Fruit fly (Drosophila melanogaster) whole organism, embryonic: Measurements from ENCODE around the gene CG5107.

Experiments
- Abd-B ChIP-seq: fragments of 200-800 bp; sonication (Bioruptor generic); optimal IDR thresholded peaks from 2 replicates; lab custom pipeline; 2018; ENCODE audit warnings: missing biosample characterization, mild to moderate bottlenecking, missing genetic modification characterization, moderate library complexity
- CG10543 ChIP-seq: fragments of 200-800 bp; sonication (Bioruptor generic); optimal IDR thresholded peaks from 3 replicates; lab custom pipeline; 2017; ENCODE audit warnings: missing biosample characterization, mild to moderate bottlenecking, missing genetic modification characterization, moderate library complexity
- CG11093 ChIP-seq: fragments of 200-800 bp; sonication (Bioruptor generic); IDR thresholded peaks from 3 replicates; pipeline ENCODE4 v1.3.6; 2022; ENCODE audit warnings: missing biosample characterization, missing genetic modification characterization
- CG12155 ChIP-seq: fragments of 200-800 bp; sonication (Bioruptor generic); optimal IDR thresholded peaks from 3 replicates; lab custom pipeline; 2016; ENCODE audit warnings: missing biosample characterization, missing genetic modification characterization
- CG14860 ChIP-seq: fragments of 200-800 bp; sonication (Bioruptor generic); IDR thresholded peaks from 3 replicates; pipeline ENCODE4 v1.3.6; 2022; ENCODE audit warnings: missing biosample characterization, missing genetic modification characterization; ENCODE audit not compliant: partially characterized antibody
- CG15696 ChIP-seq: fragments of 200-800 bp; sonication (Bioruptor generic); optimal IDR thresholded peaks from 2 replicates; lab custom pipeline; 2019; ENCODE audit warnings: missing biosample characterization, mild to moderate bottlenecking, missing genetic modification characterization, moderate library complexity
- CG1603 ChIP-seq: fragments of 200-800 bp; sonication (Bioruptor generic); optimal IDR thresholded peaks from 2 replicates; lab custom pipeline; 2019; ENCODE audit warnings: missing biosample characterization, mild to moderate bottlenecking, missing genetic modification characterization, moderate library complexity
- CG1647 ChIP-seq: fragments of 200-800 bp; sonication (Bioruptor generic); optimal IDR thresholded peaks from 3 replicates; lab custom pipeline; 2016; ENCODE audit warnings: missing biosample characterization, missing genetic modification characterization
- CG17912 ChIP-seq: fragments of 200-800 bp; sonication (Bioruptor generic); optimal IDR thresholded peaks from 2 replicates; lab custom pipeline; 2018; ENCODE audit warnings: missing biosample characterization, mild to moderate bottlenecking, missing genetic modification characterization
- CG2202 ChIP-seq: fragments of 200-800 bp; sonication (Bioruptor generic); optimal IDR thresholded peaks from 2 replicates; lab custom pipeline; 2018; ENCODE audit warnings: missing biosample characterization, mild to moderate bottlenecking, missing genetic modification characterization
- CG31224 ChIP-seq: fragments of 200-800 bp; sonication (Bioruptor generic); IDR thresholded peaks from 2 replicates; pipeline ENCODE4 v1.3.6; 2022; ENCODE audit warnings: missing biosample characterization, missing genetic modification characterization
- CG6689 ChIP-seq: fragments of 200-800 bp; sonication (Bioruptor generic); IDR thresholded peaks from 2 replicates; pipeline ENCODE4 v1.3.6; 2022; ENCODE audit warnings: missing biosample characterization, missing genetic modification characterization
- CG8388 ChIP-seq: fragments of 200-800 bp; sonication (Bioruptor generic); optimal IDR thresholded peaks from 2 replicates; lab custom pipeline; 2019; ENCODE audit warnings: missing biosample characterization, mild to moderate bottlenecking, missing genetic modification characterization, moderate library complexity
- CkIIα-i1 ChIP-seq: fragments of 200-800 bp; sonication (Bioruptor generic); IDR thresholded peaks from 2 replicates; pipeline ENCODE4 v1.3.6; 2022; ENCODE audit warnings: missing biosample characterization, missing genetic modification characterization
- Dbx ChIP-seq: fragments of 200-800 bp; sonication (Bioruptor generic); IDR thresholded peaks from 3 replicates; pipeline ENCODE4 v1.3.6; 2022; ENCODE audit warnings: missing biosample characterization, missing genetic modification characterization
- Drgx ChIP-seq: fragments of 200-800 bp; sonication (Bioruptor generic); IDR thresholded peaks from 2 replicates; pipeline ENCODE4 v1.3.6; 2022; ENCODE audit warnings: missing biosample characterization, missing genetic modification characterization
- ERR ChIP-seq: fragments of 200-800 bp; sonication (Bioruptor generic); optimal IDR thresholded peaks from 2 replicates; lab custom pipeline; 2016; ENCODE audit warnings: missing biosample characterization, missing genetic modification characterization
- Elba2 ChIP-seq: fragments of 200-800 bp; sonication (Bioruptor generic); optimal IDR thresholded peaks from 3 replicates; lab custom pipeline; 2016; ENCODE audit warnings: missing biosample characterization, missing genetic modification characterization
- Fer2 ChIP-seq: fragments of 200-800 bp; sonication (Bioruptor generic); optimal IDR thresholded peaks from 2 replicates; lab custom pipeline; 2018; ENCODE audit warnings: missing biosample characterization, mild to moderate bottlenecking, missing genetic modification characterization, moderate library complexity
- Fer3 ChIP-seq: fragments of 200-800 bp; sonication (Bioruptor generic); optimal IDR thresholded peaks from 2 replicates; lab custom pipeline; 2018; ENCODE audit warnings: missing biosample characterization, mild to moderate bottlenecking, missing genetic modification characterization, moderate library complexity
- Hand ChIP-seq: fragments of 200-800 bp; sonication (Bioruptor generic); optimal IDR thresholded peaks from 2 replicates; lab custom pipeline; 2017; ENCODE audit warnings: mild to moderate bottlenecking, missing biosample characterization, missing genetic modification reagents, missing genetic modification characterization
- Hr78 ChIP-seq, 2 experiments: fragments of 200-800 bp in 1 of 2; fragments of >200 bp in 1 of 2; sonication (Bioruptor generic) in 1 of 2; optimal IDR thresholded peaks; 2 replicates each; lab custom pipeline; 2017 to 2019; ENCODE audit warnings: missing biosample characterization in 2 of 2, missing genetic modification characterization in 2 of 2, mild to moderate bottlenecking in 1 of 2, moderate library complexity in 1 of 2
- Lim3 ChIP-seq: fragments of 200-800 bp; sonication (Bioruptor generic); IDR thresholded peaks from 2 replicates; pipeline ENCODE4 v1.3.6; 2022; ENCODE audit warnings: missing biosample characterization, missing genetic modification characterization
- NFAT ChIP-seq: fragments of 200-800 bp; sonication (Bioruptor generic); IDR thresholded peaks from 2 replicates; pipeline ENCODE4 v1.3.6; 2022; ENCODE audit warnings: missing biosample characterization, missing genetic modification characterization
- Nf-YB ChIP-seq: fragments of 200-800 bp; sonication (Bioruptor generic); optimal IDR thresholded peaks from 3 replicates; lab custom pipeline; 2019; ENCODE audit warnings: missing biosample characterization, mild to moderate bottlenecking, missing genetic modification characterization, moderate library complexity
- Sry-δ ChIP-seq: fragments of 200-800 bp; sonication (Bioruptor generic); optimal IDR thresholded peaks from 2 replicates; lab custom pipeline; 2016; ENCODE audit warnings: missing biosample characterization, missing genetic modification characterization
- Ssrp ChIP-seq: fragments of 200-800 bp; sonication (Bioruptor generic); optimal IDR thresholded peaks from 2 replicates; lab custom pipeline; 2018; ENCODE audit warnings: missing biosample characterization, mild to moderate bottlenecking, missing genetic modification characterization, moderate library complexity
- TFAM ChIP-seq: fragments of 200-800 bp; sonication (Bioruptor generic); optimal IDR thresholded peaks from 2 replicates; lab custom pipeline; 2017; ENCODE audit warnings: missing biosample characterization, missing genetic modification characterization, inconsistent platforms
- Usf ChIP-seq: fragments of 200-800 bp; sonication (Bioruptor generic); optimal IDR thresholded peaks from 2 replicates; lab custom pipeline; 2017; ENCODE audit warnings: missing genotype, missing biosample characterization, missing genetic modification characterization
- Xrp1 ChIP-seq: fragments of 200-800 bp; sonication (Bioruptor generic); IDR thresholded peaks from 2 replicates; pipeline ENCODE4 v1.3.6; 2022; ENCODE audit warnings: missing biosample characterization, missing genetic modification characterization
- amos ChIP-seq: fragments of 200-800 bp; sonication (Bioruptor generic); IDR thresholded peaks from 2 replicates; pipeline ENCODE4 v1.3.6; 2022; ENCODE audit warnings: missing biosample characterization, missing genetic modification characterization; ENCODE audit not compliant: partially characterized antibody
- ash1 ChIP-seq: fragments of 200-800 bp; sonication (Bioruptor generic); optimal IDR thresholded peaks from 2 replicates; lab custom pipeline; 2018; ENCODE audit warnings: missing biosample characterization, mild to moderate bottlenecking, missing genetic modification characterization
- az2 ChIP-seq: fragments of 200-800 bp; sonication (Bioruptor generic); optimal IDR thresholded peaks from 3 replicates; lab custom pipeline; 2016; ENCODE audit warnings: missing biosample characterization, missing genetic modification characterization
- caup ChIP-seq: fragments of 200-800 bp; sonication (Bioruptor generic); optimal IDR thresholded peaks from 3 replicates; lab custom pipeline; 2017; ENCODE audit warnings: missing biosample characterization, mild to moderate bottlenecking, missing genetic modification characterization, moderate library complexity; ENCODE audit not compliant: severe bottlenecking
- dysf ChIP-seq: fragments of 200-800 bp; sonication (Bioruptor generic); IDR thresholded peaks from 3 replicates; pipeline ENCODE4 v1.3.6; 2022; ENCODE audit warnings: missing biosample characterization, missing genetic modification characterization
- esg ChIP-seq: fragments of 200-800 bp; sonication (Bioruptor generic); conservative IDR thresholded peaks from 2 replicates; pipeline ENCODE4 v1.3.6; 2022; ENCODE audit warnings: missing biosample characterization, missing genetic modification characterization
- gfzf ChIP-seq: fragments of 200-800 bp; sonication (Bioruptor generic); optimal IDR thresholded peaks from 2 replicates; lab custom pipeline; 2016; ENCODE audit warnings: missing biosample characterization, mild to moderate bottlenecking, missing genetic modification characterization, moderate library complexity
- grau ChIP-seq: fragments of 200-800 bp; optimal IDR thresholded peaks from 3 replicates; lab custom pipeline; 2019; ENCODE audit warnings: missing biosample characterization, mild to moderate bottlenecking, missing genetic modification characterization, moderate library complexity
- gt ChIP-seq: fragments of 200-800 bp; sonication (Bioruptor generic); IDR thresholded peaks from 2 replicates; pipeline ENCODE4 v1.3.6; 2022; ENCODE audit warnings: missing biosample characterization, missing genetic modification characterization
- p53 ChIP-seq: fragments of 200-800 bp; sonication (Bioruptor generic); optimal IDR thresholded peaks from 2 replicates; lab custom pipeline; 2016; ENCODE audit warnings: missing biosample characterization, missing genetic modification characterization
- pros ChIP-seq: fragments of 200-800 bp; sonication (Bioruptor generic); optimal IDR thresholded peaks from 3 replicates; lab custom pipeline; 2019; ENCODE audit warnings: missing biosample characterization, mild to moderate bottlenecking, missing genetic modification characterization, moderate library complexity
- sr ChIP-seq: fragments of 200-800 bp; sonication (Bioruptor generic); IDR thresholded peaks from 3 replicates; pipeline ENCODE4 v1.3.6; 2022; ENCODE audit warnings: missing biosample characterization, missing genetic modification characterization
- tna ChIP-seq: fragments of 200-800 bp; sonication (Bioruptor generic); IDR thresholded peaks from 2 replicates; pipeline ENCODE4 v1.3.6; 2022; ENCODE audit warnings: missing biosample characterization, missing genetic modification characterization; ENCODE audit not compliant: partially characterized antibody
- trem ChIP-seq: fragments of 200-800 bp; optimal IDR thresholded peaks from 3 replicates; lab custom pipeline; 2019; ENCODE audit warnings: missing biosample characterization, mild to moderate bottlenecking, missing genetic modification characterization, moderate library complexity
- tup ChIP-seq: fragments of 200-800 bp; sonication (Bioruptor generic); optimal IDR thresholded peaks from 2 replicates; lab custom pipeline; 2016; ENCODE audit warnings: missing biosample characterization, mild to moderate bottlenecking, missing genetic modification characterization, moderate library complexity
- unpg ChIP-seq: fragments of 200-800 bp; sonication (Bioruptor generic); optimal IDR thresholded peaks from 3 replicates; lab custom pipeline; 2018; ENCODE audit warnings: missing biosample characterization, mild to moderate bottlenecking, missing genetic modification characterization, moderate library complexity
- yki ChIP-seq: fragments of >200 bp; optimal IDR thresholded peaks from 3 replicates; lab custom pipeline; 2018
- zfh2 ChIP-seq: fragments of 200-800 bp; sonication (Bioruptor generic); optimal IDR thresholded peaks from 2 replicates; lab custom pipeline; 2016; ENCODE audit warnings: missing biosample characterization, missing genetic modification characterization

The CG5107 gene

DNA sequence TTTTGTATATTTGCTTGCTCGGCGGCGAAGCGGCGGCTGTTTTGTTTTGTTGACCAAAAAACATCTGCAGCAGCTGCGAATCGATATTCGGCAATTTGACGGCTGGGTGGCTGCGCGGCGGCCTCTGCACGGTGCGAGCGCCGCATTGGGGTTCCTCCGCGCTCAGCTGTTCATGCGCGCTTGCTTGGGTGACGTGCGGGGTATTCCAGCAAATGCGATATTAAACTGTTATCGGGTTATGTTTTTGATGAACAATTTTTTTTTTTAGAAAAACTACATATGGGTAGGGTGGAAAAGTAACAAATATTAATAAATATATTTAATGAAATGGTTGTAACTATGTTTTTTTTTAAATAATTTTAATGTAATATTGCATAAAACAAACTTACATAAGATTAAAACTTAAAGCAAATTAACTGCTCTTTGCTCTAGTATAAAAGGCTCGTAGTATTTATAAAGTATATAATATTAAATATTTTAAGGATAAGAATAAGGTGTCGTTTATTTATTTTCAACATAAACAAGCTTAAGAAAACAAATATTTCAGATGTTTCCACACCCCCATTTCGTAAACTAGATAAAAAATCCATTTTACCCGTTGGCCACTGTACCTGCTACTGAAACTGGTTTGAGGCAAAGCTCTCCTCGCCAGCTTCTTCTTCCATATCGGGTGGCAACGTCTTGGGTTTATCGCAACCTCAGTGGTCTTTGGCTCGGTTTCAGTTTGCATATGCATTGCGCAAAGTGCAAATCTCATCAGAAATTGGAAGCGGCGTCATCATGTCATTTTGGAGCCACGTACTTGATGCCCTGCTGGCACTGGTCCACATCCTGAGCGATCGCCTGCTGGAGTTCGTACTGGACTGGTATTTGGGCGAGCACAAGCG is 14.0 kb upstream of the CG5107 start, which contains the start of the genes Gnpat and CG5112 (continued):
- no peak for TF ChIP-seq Hand (GFP tag; lab: Kevin White, UChicago)
- TF ChIP-seq esg (GFP tag; lab: Robert Waterston, UW): peak; percentile 7
- peak; percentile 46 for TF ChIP-seq CG8388
- TF ChIP-seq CkIIα-i1 (GFP tag; lab: Robert Waterston, UW): no peak
- peak; percentile 71 for TF ChIP-seq CG15696 (tag; lab: Kevin White, UChicago)
- TF ChIP-seq CG31224: peak; percentile 52; the same call in 1 of the 2 replicates
- peak; percentile 62; the same call in 1 of the 3 replicates for TF ChIP-seq sr (GFP tag; lab: Robert Waterston, UW)
- peak; percentile 64 for TF ChIP-seq caup (GFP tag; lab: Kevin White, UChicago)
- TF ChIP-seq Usf (GFP tag; lab: Kevin White, UChicago): no peak
- no peak for TF ChIP-seq Hr78 (GFP tag; optimal IDR thresholded peaks at IDR 0.05; lab: Kevin White, UChicago)
- TF ChIP-seq pros (GFP tag; lab: Kevin White, UChicago): peak; percentile 99
- TF ChIP-seq NFAT: peak; percentile 90
- TF ChIP-seq CG1603 (tag; lab: Kevin White, UChicago): peak; percentile 89
- peak; percentile 86 for TF ChIP-seq Dbx (GFP tag; lab: Robert Waterston, UW)
- peak; percentile 45 for TF ChIP-seq Ssrp (tag; lab: Kevin White, UChicago)
- no peak for TF ChIP-seq tup (GFP tag; lab: Kevin White, UChicago)
- TF ChIP-seq TFAM (GFP tag; lab: Kevin White, UChicago): no peak
- peak; percentile 54 for TF ChIP-seq CG10543 (GFP tag; lab: Kevin White, UChicago)
- TF ChIP-seq CG1647 (GFP tag; lab: Kevin White, UChicago): peak; percentile 30
- TF ChIP-seq dysf (GFP tag; lab: Robert Waterston, UW): peak; percentile 74
- peak; percentile 20 for TF ChIP-seq CG17912 (GFP tag; lab: Kevin White, UChicago)
- TF ChIP-seq amos: peak; percentile 75
- TF ChIP-seq Lim3 (GFP tag; lab: Robert Waterston, UW): no peak
- peak; percentile 30; the same call in 2 of the 3 replicates for TF ChIP-seq CG11093 (GFP tag; lab: Robert Waterston, UW)
- peak; percentile 27 for TF ChIP-seq Fer2
- 0 out of 2 replicates have a peak, but pooled peaks have one; percentile 12 for TF ChIP-seq CG6689
- TF ChIP-seq tna (GFP tag; lab: Robert Waterston, UW): peak; percentile 46
- TF ChIP-seq unpg (GFP tag; lab: Kevin White, UChicago): peak; percentile 54
- TF ChIP-seq Elba2 (GFP tag; lab: Kevin White, UChicago): no peak
- TF ChIP-seq yki (lab: Kevin White, UChicago): no peak
- TF ChIP-seq ERR (GFP tag; lab: Kevin White, UChicago): no peak
- no peak; the same call in 1 of the 2 replicates for TF ChIP-seq Drgx
- TF ChIP-seq zfh2: peak; percentile 63
- TF ChIP-seq trem (tag; lab: Kevin White, UChicago): peak; percentile 46
- TF ChIP-seq Sry-δ: peak; percentile 50
- TF ChIP-seq Nf-YB (GFP tag; lab: Kevin White, UChicago): no peak
- peak; percentile 11 for TF ChIP-seq CG12155 (GFP tag; lab: Kevin White, UChicago)
- no peak for TF ChIP-seq CG2202 (tag; lab: Kevin White, UChicago)
- no peak for TF ChIP-seq gt
- peak; percentile 36 for TF ChIP-seq Abd-B (GFP tag; lab: Kevin White, UChicago)
- TF ChIP-seq CG14860 (GFP tag; lab: Robert Waterston, UW): peak; percentile 49; the same call in 2 of the 3 replicates
- TF ChIP-seq az2 (GFP tag; lab: Kevin White, UChicago): peak; percentile 50
- TF ChIP-seq p53 (GFP tag; lab: Kevin White, UChicago): no peak
- TF ChIP-seq Xrp1: peak; percentile 61; the same call in 1 of the 2 replicates
- TF ChIP-seq Fer3 (tag; lab: Kevin White, UChicago): peak; percentile 46
- TF ChIP-seq gfzf (GFP tag; lab: Kevin White, UChicago): peak; percentile 21
- peak; percentile 9 for TF ChIP-seq ash1 (GFP tag; lab: Kevin White, UChicago)
- TF ChIP-seq grau (tag; lab: Kevin White, UChicago): peak; percentile 90
